Worm (Caenorhabditis elegans) whole organism, midembryonic: ENCODE measurements around the gene ZK1320.9.

Experiments
- cog-1 ChIP-seq: sonication (generic microtip); optimal IDR thresholded peaks from 2 replicates; lab custom pipeline; 2016; ENCODE audit warnings: missing genetic modification characterization, missing compliant biosample characterization
- ztf-29 ChIP-seq: fragments of 200-800 bp; sonication (Bioruptor generic); IDR thresholded peaks from 2 replicates; pipeline ENCODE4 v1.3.6; 2022; ENCODE audit warnings: missing genetic modification reagents, missing genetic modification characterization, missing compliant biosample characterization

DNA sequence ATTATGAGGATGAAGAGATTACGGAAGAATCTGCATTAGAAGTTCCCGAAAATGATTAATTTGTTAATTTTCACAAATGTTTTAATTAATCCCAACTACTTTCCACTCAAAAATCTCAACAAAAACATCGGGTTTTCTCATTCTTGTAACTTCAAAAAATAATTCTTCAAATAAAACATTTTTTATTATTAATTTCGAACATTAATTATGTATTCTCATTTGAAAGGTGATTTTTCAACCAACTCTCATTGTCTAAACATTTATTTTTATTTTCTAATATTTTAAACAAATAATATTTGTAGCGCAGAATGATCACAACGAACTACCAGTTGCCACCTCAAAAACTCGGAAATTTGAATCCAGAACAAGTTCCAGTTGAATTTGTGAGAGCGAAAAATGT, 15.2 kb downstream of the ZK1320.9 start, which contains the start of gene ZK1320.7:
- no peak for TF ChIP-seq cog-1 (tag; lab: Kevin White, UChicago)
- TF ChIP-seq ztf-29: no peak
